Worm (Caenorhabditis elegans) whole organism, late embryonic: Measurements from ENCODE around the gene R151.8.

ENCODE experiments used
- Y22D7AL.16 ChIP-seq: sonication (generic microtip); optimal IDR thresholded peaks from 2 replicates; lab custom pipeline; 2016; ENCODE audit warnings: missing genetic modification characterization, missing compliant biosample characterization
- ceh-24 ChIP-seq: sonication (generic microtip); optimal IDR thresholded peaks from 2 replicates; lab custom pipeline; 2016; ENCODE audit warnings: mild to moderate bottlenecking, missing genetic modification characterization, missing compliant biosample characterization
- elt-2 ChIP-seq: sonication (generic microtip); optimal IDR thresholded peaks from 2 replicates; lab custom pipeline; 2016; ENCODE audit warnings: missing genetic modification reagents, missing genetic modification characterization, missing compliant biosample characterization
- elt-4 ChIP-seq: sonication (generic microtip); optimal IDR thresholded peaks from 2 replicates; lab custom pipeline; 2016; ENCODE audit warnings: missing genetic modification characterization, missing compliant biosample characterization
- gmeb-2 ChIP-seq: sonication (generic microtip); optimal IDR thresholded peaks from 2 replicates; lab custom pipeline; 2016; ENCODE audit warnings: missing genetic modification characterization, inconsistent platforms, missing compliant biosample characterization
- nhr-232 ChIP-seq: sonication (generic microtip); optimal IDR thresholded peaks from 2 replicates; lab custom pipeline; 2016; ENCODE audit warnings: missing genetic modification characterization, missing compliant biosample characterization
- odd-2 ChIP-seq: sonication (generic microtip); optimal IDR thresholded peaks from 2 replicates; lab custom pipeline; 2017; ENCODE audit warnings: antibody characterized with exemption, mild to moderate bottlenecking, missing genetic modification characterization, missing compliant biosample characterization
- pax-1 ChIP-seq: fragments of 150-350 bp; optimal IDR thresholded peaks from 2 replicates; lab custom pipeline; 2014; ENCODE audit warnings: missing biosample characterization, missing genetic modification characterization
- pha-4 ChIP-seq: fragments of 150-350 bp; optimal IDR thresholded peaks from 2 replicates; lab custom pipeline; 2018; ENCODE audit warnings: missing biosample characterization, missing genetic modification reagents, missing genetic modification characterization
- ref-2 ChIP-seq: sonication (generic microtip); optimal IDR thresholded peaks from 2 replicates; lab custom pipeline; 2016; ENCODE audit warnings: missing genetic modification characterization, missing compliant biosample characterization
- syd-9 ChIP-seq: sonication (generic microtip); optimal IDR thresholded peaks from 2 replicates; lab custom pipeline; 2016; ENCODE audit warnings: mild to moderate bottlenecking, missing genetic modification characterization, moderate library complexity, missing compliant biosample characterization
- tbx-7 ChIP-seq: sonication (generic microtip); optimal IDR thresholded peaks from 2 replicates; lab custom pipeline; 2016; ENCODE audit warnings: missing genotype, missing genetic modification characterization, missing compliant biosample characterization
- unc-55 ChIP-seq: sonication (generic microtip); optimal IDR thresholded peaks from 2 replicates; lab custom pipeline; 2017; ENCODE audit warnings: missing biosample characterization, missing genetic modification reagents, missing genetic modification characterization
- ztf-16 ChIP-seq: sonication (generic microtip); optimal IDR thresholded peaks from 2 replicates; lab custom pipeline; 2017; ENCODE audit warnings: missing genetic modification characterization, missing compliant biosample characterization

R151.8 gene

DNA sequence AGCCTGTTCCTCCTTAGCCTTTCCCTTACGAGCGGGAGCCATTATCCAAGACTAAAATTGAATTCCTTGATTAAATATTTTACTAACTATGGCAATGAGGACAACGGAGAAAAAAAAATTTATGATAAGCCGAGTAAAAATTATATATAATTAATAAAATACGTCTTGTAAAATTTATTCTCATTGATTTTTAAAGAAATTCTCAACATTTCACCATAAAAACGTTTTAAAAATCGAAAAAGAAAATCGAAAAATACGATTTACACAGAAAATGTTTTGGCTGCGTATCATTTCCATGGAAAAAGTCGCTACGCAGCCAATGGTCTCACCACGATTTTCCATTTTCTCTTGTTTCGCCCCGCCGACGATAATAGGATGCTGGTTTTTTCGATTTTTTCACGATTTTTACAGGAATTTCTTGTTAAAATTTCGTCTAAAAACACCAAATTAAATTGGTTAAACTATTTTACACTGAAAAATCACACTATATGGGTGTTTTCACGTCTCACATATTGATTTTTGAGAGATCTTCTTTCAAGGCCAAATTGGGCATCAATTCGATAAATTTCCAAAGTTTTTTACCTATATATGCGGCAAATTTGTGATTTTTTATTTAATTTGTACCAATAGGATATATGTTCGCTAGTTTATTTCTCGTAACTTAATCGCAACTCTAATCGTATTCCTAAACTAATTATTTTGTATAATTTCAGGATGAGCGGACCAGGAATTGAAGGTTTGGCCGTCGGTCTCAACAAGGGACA lies 49.9 kb downstream of the R151.8 start, which contains the start of the genes rps-14 and rpl-36 (continued):
- TF ChIP-seq gmeb-2 (tag; lab: Kevin White, UChicago): no peak
- TF ChIP-seq ceh-24 (tag; lab: Kevin White, UChicago): no peak
- no peak for TF ChIP-seq elt-4
- TF ChIP-seq ref-2: peak; percentile 2
- no peak for TF ChIP-seq ztf-16 (tag; lab: Kevin White, UChicago)
- TF ChIP-seq pax-1 (tag; lab: Kevin White, UChicago): peak; percentile 81
- no peak for TF ChIP-seq nhr-232 (tag; lab: Kevin White, UChicago)
- no peak for TF ChIP-seq Y22D7AL.16 (tag; lab: Kevin White, UChicago)
- TF ChIP-seq, all 69 proteins: peak for 11

DNA sequence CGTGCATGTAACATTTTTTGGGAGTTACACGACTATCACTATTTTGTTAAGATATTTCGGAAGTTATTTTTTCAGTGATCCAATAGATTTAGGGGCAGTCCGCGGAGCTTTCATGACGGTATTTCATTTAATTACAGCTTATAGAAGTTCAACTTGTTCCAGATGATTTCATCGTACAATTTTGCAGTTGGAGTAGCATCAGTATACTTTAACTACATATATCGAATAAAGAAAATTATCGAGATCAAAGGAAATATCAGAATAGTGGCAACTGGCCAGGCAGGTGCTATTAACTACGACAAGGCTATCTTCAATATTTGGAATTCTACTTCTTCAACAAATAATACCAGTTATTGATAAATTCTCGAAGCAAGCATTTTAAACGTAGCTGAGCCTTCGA lies 51.1 kb downstream of the R151.8 start:
- TF ChIP-seq odd-2 (tag; lab: Kevin White, UChicago): no peak
- no peak for TF ChIP-seq pha-4 (tag; lab: Kevin White, UChicago)
- TF ChIP-seq tbx-7: no peak
- TF ChIP-seq elt-2 (tag; lab: Kevin White, UChicago): no peak
- no peak for TF ChIP-seq syd-9
- no peak for TF ChIP-seq unc-55 (GFP tag; lab: Kevin White, UChicago)
